Worm (Caenorhabditis elegans): ENCODE data around the gene clec-171.

DNA sequence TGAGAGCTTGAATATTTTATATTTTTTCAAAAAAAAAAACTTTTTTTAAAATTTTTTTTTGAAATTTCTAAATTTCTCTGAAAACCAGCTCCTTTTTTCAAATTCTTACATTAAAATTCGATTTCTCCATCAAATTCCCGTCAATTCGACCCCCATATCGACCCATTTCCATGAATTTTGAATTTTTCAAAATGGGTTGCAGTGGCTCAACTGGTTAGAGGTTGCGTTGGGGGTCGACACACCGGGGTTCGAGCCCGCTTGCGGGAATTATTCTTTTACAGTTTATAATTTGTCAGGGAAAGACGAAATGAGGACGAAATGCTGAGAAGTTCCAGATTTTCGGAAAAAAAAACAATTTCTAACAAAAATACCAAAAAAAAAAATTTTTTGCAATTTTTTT is 33.1 kb downstream of the clec-171 start:
- TF ChIP-seq dpl-1 (GFP tag; optimal IDR thresholded peaks at IDR 0.05): no peak
- TF ChIP-seq B0035.1 (tag; optimal IDR thresholded peaks at IDR 0.05): no peak
- TF ChIP-seq ceh-27 (GFP tag; optimal IDR thresholded peaks at IDR 0.05): no peak
- no peak for TF ChIP-seq F22D6.2 (tag; optimal IDR thresholded peaks at IDR 0.05)
- TF ChIP-seq mxl-1 (tag; optimal IDR thresholded peaks at IDR 0.05): no peak
- no peak for TF ChIP-seq dox-1 (GFP tag; IDR thresholded peaks at IDR 0.05)
